Worm (Caenorhabditis elegans) whole organism, L2 larva: Measurements from ENCODE around the gene drh-1.

Experiments used
- C34F6.9 ChIP-seq: fragments of 150-350 bp; optimal IDR thresholded peaks from 2 replicates; lab custom pipeline; 2014; ENCODE audit warnings: missing biosample characterization, missing genetic modification characterization
- F13H6.1 ChIP-seq: sonication (generic microtip); optimal IDR thresholded peaks from 2 replicates; lab custom pipeline; 2016; ENCODE audit warnings: missing genetic modification characterization, missing compliant biosample characterization
- R02D3.7 ChIP-seq: fragments of 150-350 bp; optimal IDR thresholded peaks from 2 replicates; lab custom pipeline; 2014; ENCODE audit warnings: missing biosample characterization, missing genetic modification characterization
- Y55F3AM.14 ChIP-seq: fragments of 200-800 bp; sonication (Bioruptor generic); optimal IDR thresholded peaks from 2 replicates; lab custom pipeline; 2018; ENCODE audit warnings: mild to moderate bottlenecking, missing genetic modification characterization, missing compliant biosample characterization
- ZK546.5 ChIP-seq: sonication (generic microtip); optimal IDR thresholded peaks from 2 replicates; lab custom pipeline; 2017; ENCODE audit warnings: missing biosample characterization, missing genetic modification characterization
- alr-1 ChIP-seq: fragments of 150-350 bp; optimal IDR thresholded peaks from 2 replicates; lab custom pipeline; 2014; ENCODE audit warnings: missing biosample characterization, missing genetic modification characterization
- aly-2 ChIP-seq: fragments of 150-350 bp; optimal IDR thresholded peaks from 2 replicates; lab custom pipeline; 2014; ENCODE audit warnings: missing biosample characterization, missing genetic modification characterization
- ama-1 ChIP-seq: fragments of 150-350 bp; optimal IDR thresholded peaks from 2 replicates; lab custom pipeline; 2018; ENCODE audit warnings: inconsistent platforms
- blmp-1 ChIP-seq: sonication (generic microtip); optimal IDR thresholded peaks from 2 replicates; lab custom pipeline; 2017; ENCODE audit warnings: missing genetic modification characterization, mild to moderate bottlenecking, missing compliant biosample characterization, antibody characterized with exemption, moderate library complexity; ENCODE audit not compliant: insufficient read depth
- ceh-16 ChIP-seq: fragments of 150-350 bp; optimal IDR thresholded peaks from 2 replicates; lab custom pipeline; 2014; ENCODE audit warnings: missing biosample characterization, missing genetic modification characterization
- ceh-82 ChIP-seq: fragments of 150-350 bp; optimal IDR thresholded peaks from 2 replicates; lab custom pipeline; 2014; ENCODE audit warnings: missing biosample characterization, missing genetic modification characterization
- crh-2 ChIP-seq: sonication (generic microtip); optimal IDR thresholded peaks from 2 replicates; lab custom pipeline; 2017; ENCODE audit warnings: missing biosample characterization, missing genetic modification characterization
- dmd-4 ChIP-seq: sonication (generic microtip); optimal IDR thresholded peaks from 2 replicates; lab custom pipeline; 2017; ENCODE audit warnings: missing biosample characterization, missing genetic modification characterization
- egl-27 ChIP-seq: sonication (generic microtip); optimal IDR thresholded peaks from 3 replicates; lab custom pipeline; 2017; ENCODE audit warnings: missing biosample characterization, missing genetic modification reagents, missing genetic modification characterization
- elt-1 ChIP-seq: fragments of 150-350 bp; optimal IDR thresholded peaks from 2 replicates; lab custom pipeline; 2014; ENCODE audit warnings: missing biosample characterization, missing genetic modification characterization
- elt-3 ChIP-seq: sonication (generic microtip); optimal IDR thresholded peaks from 2 replicates; lab custom pipeline; 2017; ENCODE audit warnings: missing biosample characterization, missing genetic modification characterization
- fos-1 ChIP-seq: fragments of 150-350 bp; optimal IDR thresholded peaks from 2 replicates; lab custom pipeline; 2014; ENCODE audit warnings: missing biosample characterization, missing genetic modification characterization
- gmeb-1 ChIP-seq: fragments of 150-350 bp; optimal IDR thresholded peaks from 2 replicates; lab custom pipeline; 2014; ENCODE audit warnings: missing biosample characterization, missing genetic modification characterization
- lin-11 ChIP-seq: fragments of 150-350 bp; sonication (generic microtip); optimal IDR thresholded peaks from 2 replicates; lab custom pipeline; 2014; ENCODE audit warnings: missing biosample characterization, missing genetic modification characterization, inconsistent platforms, mixed read lengths
- lin-13 ChIP-seq: fragments of 150-350 bp; optimal IDR thresholded peaks from 2 replicates; lab custom pipeline; 2014; ENCODE audit warnings: missing biosample characterization, missing genetic modification reagents, missing genetic modification characterization
- lin-39 ChIP-seq: fragments of 150-350 bp; optimal IDR thresholded peaks from 2 replicates; lab custom pipeline; 2014; ENCODE audit warnings: missing biosample characterization, missing genetic modification reagents, missing genetic modification characterization
- lsy-2 ChIP-seq, 2 experiments: fragments of 150-350 bp in 1 of 2; sonication (generic microtip) in 1 of 2; optimal IDR thresholded peaks; 2 replicates each; lab custom pipeline; 2014 to 2017; ENCODE audit warnings: missing biosample characterization in 2 of 2, missing genetic modification characterization in 2 of 2
- mab-5 ChIP-seq: fragments of 150-350 bp; optimal IDR thresholded peaks from 2 replicates; lab custom pipeline; 2014; ENCODE audit warnings: missing biosample characterization, missing genetic modification characterization
- mbf-1 ChIP-seq: sonication (generic microtip); optimal IDR thresholded peaks from 2 replicates; lab custom pipeline; 2017; ENCODE audit warnings: missing biosample characterization, missing genetic modification characterization
- mdl-1 ChIP-seq, 2 experiments: fragments of 150-350 bp in 1 of 2; sonication (generic microtip) in 1 of 2; optimal IDR thresholded peaks; 2 replicates each; lab custom pipeline; 2017; ENCODE audit warnings: missing biosample characterization in 2 of 2, missing genetic modification characterization in 2 of 2
- nhr-10 ChIP-seq: sonication (generic microtip); optimal IDR thresholded peaks from 2 replicates; lab custom pipeline; 2017; ENCODE audit warnings: missing biosample characterization, missing genetic modification characterization
- nhr-11 ChIP-seq: fragments of 150-350 bp; optimal IDR thresholded peaks from 2 replicates; lab custom pipeline; 2014; ENCODE audit warnings: missing biosample characterization, missing genetic modification characterization
- nhr-12 ChIP-seq: fragments of 150-350 bp; optimal IDR thresholded peaks from 2 replicates; lab custom pipeline; 2014; ENCODE audit warnings: missing biosample characterization, missing genetic modification characterization
- nhr-129 ChIP-seq: fragments of 150-350 bp; optimal IDR thresholded peaks from 2 replicates; lab custom pipeline; 2014; ENCODE audit warnings: missing biosample characterization, missing genetic modification characterization
- nhr-21 ChIP-seq: fragments of 150-350 bp; optimal IDR thresholded peaks from 2 replicates; lab custom pipeline; 2014; ENCODE audit warnings: missing biosample characterization, missing genetic modification characterization
- nhr-23 ChIP-seq: fragments of 150-350 bp; optimal IDR thresholded peaks from 2 replicates; lab custom pipeline; 2014; ENCODE audit warnings: missing biosample characterization, missing genetic modification reagents, missing genetic modification characterization
- nhr-237 ChIP-seq: fragments of 150-350 bp; optimal IDR thresholded peaks from 2 replicates; lab custom pipeline; 2014; ENCODE audit warnings: missing biosample characterization, missing genetic modification characterization
- nhr-25 ChIP-seq: fragments of 150-350 bp; sonication (generic microtip); optimal IDR thresholded peaks from 3 replicates; lab custom pipeline; 2014; ENCODE audit warnings: missing biosample characterization, missing genetic modification characterization
- nhr-6 ChIP-seq: fragments of 150-350 bp; optimal IDR thresholded peaks from 2 replicates; lab custom pipeline; 2014; ENCODE audit warnings: missing biosample characterization, missing genetic modification characterization
- nhr-77 ChIP-seq: fragments of 150-350 bp; optimal IDR thresholded peaks from 2 replicates; lab custom pipeline; 2014; ENCODE audit warnings: missing biosample characterization, missing genetic modification characterization
- peb-1 ChIP-seq: fragments of 150-350 bp; optimal IDR thresholded peaks from 2 replicates; lab custom pipeline; 2014; ENCODE audit warnings: missing biosample characterization, missing genetic modification characterization
- sem-4 ChIP-seq: fragments of 150-350 bp; optimal IDR thresholded peaks from 2 replicates; lab custom pipeline; 2014; ENCODE audit warnings: missing biosample characterization, missing genetic modification reagents, missing genetic modification characterization
- skn-1 ChIP-seq: sonication (generic microtip); optimal IDR thresholded peaks from 2 replicates; lab custom pipeline; 2017; ENCODE audit warnings: missing biosample characterization, missing genetic modification characterization
- sma-3 ChIP-seq: sonication (generic microtip); optimal IDR thresholded peaks from 2 replicates; lab custom pipeline; 2016; ENCODE audit warnings: missing genetic modification reagents, missing genetic modification characterization, missing compliant biosample characterization
- sma-9 ChIP-seq, 2 experiments: fragments of 150-350 bp in 1 of 2; sonication (generic microtip) in 1 of 2; optimal IDR thresholded peaks; 2 replicates each; lab custom pipeline; 2014 to 2016; ENCODE audit warnings: missing genetic modification characterization in 2 of 2, mild to moderate bottlenecking in 1 of 2, missing biosample characterization in 1 of 2, missing compliant biosample characterization in 1 of 2, missing genetic modification reagents in 1 of 2, moderate library complexity in 1 of 2
- snpc-4 ChIP-seq: fragments of 150-350 bp; optimal IDR thresholded peaks from 2 replicates; lab custom pipeline; 2014; ENCODE audit warnings: missing biosample characterization, missing genetic modification characterization
- unc-39 ChIP-seq: fragments of 150-350 bp; optimal IDR thresholded peaks from 2 replicates; lab custom pipeline; 2014; ENCODE audit warnings: missing biosample characterization, missing genetic modification characterization
- unc-55 ChIP-seq: fragments of 150-350 bp; sonication (generic microtip); optimal IDR thresholded peaks from 3 replicates; lab custom pipeline; 2014; ENCODE audit warnings: missing biosample characterization, missing genetic modification reagents, missing genetic modification characterization
- unc-62 ChIP-seq: fragments of 150-350 bp; optimal IDR thresholded peaks from 2 replicates; lab custom pipeline; 2014; ENCODE audit warnings: missing biosample characterization, missing genetic modification reagents, missing genetic modification characterization
- zag-1 ChIP-seq: fragments of 150-350 bp; optimal IDR thresholded peaks from 2 replicates; lab custom pipeline; 2014; ENCODE audit warnings: missing biosample characterization, missing genetic modification characterization
- ztf-1 ChIP-seq: fragments of 200-800 bp; sonication (Bioruptor generic); conservative IDR thresholded peaks from 2 replicates; pipeline ENCODE4 v1.3.6; 2022; ENCODE audit warnings: missing genetic modification characterization, missing compliant biosample characterization
- ztf-11 ChIP-seq: sonication (generic microtip); optimal IDR thresholded peaks from 2 replicates; lab custom pipeline; 2017; ENCODE audit warnings: missing biosample characterization, missing genetic modification characterization
- ztf-4 ChIP-seq: fragments of 150-350 bp; optimal IDR thresholded peaks from 2 replicates; lab custom pipeline; 2014; ENCODE audit warnings: missing biosample characterization, missing genetic modification characterization

Gene drh-1

DNA sequence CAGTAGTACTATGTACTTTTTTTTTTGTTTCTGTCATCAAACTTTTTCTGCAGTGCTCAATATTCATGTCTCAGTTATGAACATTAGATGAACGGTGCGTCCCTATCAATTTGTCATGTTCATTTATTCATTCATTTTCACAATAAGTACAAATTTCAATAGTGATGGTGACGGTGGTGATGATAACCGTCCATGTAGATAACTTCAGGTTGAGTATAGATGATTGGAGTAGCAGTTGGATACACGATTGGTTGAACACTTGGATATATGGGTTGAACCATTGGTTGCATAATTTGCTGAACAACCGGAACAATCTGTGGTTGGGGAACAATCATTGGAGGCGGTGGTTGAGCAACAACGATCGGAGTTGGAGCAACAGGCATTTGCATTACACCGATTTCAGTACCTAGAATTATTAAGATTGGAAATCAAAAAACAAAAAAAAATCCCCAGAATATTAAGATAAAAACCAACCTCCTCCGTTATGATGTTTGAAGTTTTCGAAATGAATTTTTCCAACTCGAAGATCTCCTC lies 25.0 kb downstream of the drh-1 start:
- no peak for TF ChIP-seq alr-1 (tag; lab: Kevin White, UChicago)
- no peak for TF ChIP-seq lsy-2 (tag; optimal IDR thresholded peaks at IDR 0.05; lab: Kevin White, UChicago)
- TF ChIP-seq, all 48 proteins: peak for 0

DNA sequence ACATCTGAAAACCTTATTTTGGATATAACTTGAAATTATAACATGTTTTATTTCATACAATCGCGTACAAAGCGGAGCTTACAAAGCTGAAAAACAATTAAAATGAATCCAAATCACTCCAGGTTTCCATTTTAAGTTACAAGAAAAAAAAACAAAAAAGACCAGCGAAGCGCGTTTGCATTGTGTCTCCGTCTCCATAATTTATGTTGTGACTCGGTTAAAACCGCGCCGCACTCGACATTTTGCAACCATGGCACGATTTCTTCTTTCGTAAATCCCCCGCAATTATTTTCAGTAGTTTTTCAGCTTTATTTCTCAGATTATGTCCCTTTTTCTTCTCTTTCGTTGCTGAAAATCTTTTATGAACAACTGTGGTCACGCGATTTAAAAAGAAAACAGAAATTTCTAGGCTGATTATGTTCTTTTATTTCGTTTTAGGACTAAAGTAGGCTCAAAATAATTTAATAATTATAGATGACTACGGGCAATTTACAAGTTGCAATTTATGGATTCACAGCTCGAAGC lies 27.7 kb downstream of the drh-1 start, which contains the start of the genes F38A5.2 and dnj-11:
TSS of gene F38A5.2 (minus strand) at position 4 of the 525 bp plus-strand sequence.
TSS of gene dnj-11 (plus strand) at position 475 of the 525 bp plus-strand sequence.
- TF ChIP-seq C34F6.9 (tag; lab: Kevin White, UChicago) = peak; percentile 93
- peak; percentile 83 for TF ChIP-seq lin-13 (GFP tag; lab: Kevin White, UChicago)
- TF ChIP-seq elt-1 (tag; lab: Kevin White, UChicago) = no peak
- TF ChIP-seq mdl-1 (tag; optimal IDR thresholded peaks at IDR 0.05; lab: Kevin White, UChicago) = no peak
- no peak for TF ChIP-seq nhr-25 (tag; lab: Kevin White, UChicago)
- no peak for TF ChIP-seq nhr-6
- TF ChIP-seq skn-1 (tag; lab: Kevin White, UChicago) = no peak
- no peak for TF ChIP-seq ztf-11 (tag; lab: Kevin White, UChicago)
- TF ChIP-seq dmd-4 (tag; lab: Kevin White, UChicago) = no peak
- no peak for TF ChIP-seq nhr-11 (tag; lab: Kevin White, UChicago)
- peak; percentile 50 for TF ChIP-seq snpc-4 (tag; lab: Kevin White, UChicago)
- TF ChIP-seq nhr-129 = peak; percentile 87
- no peak for TF ChIP-seq ZK546.5 (tag; lab: Kevin White, UChicago)
- peak; percentile 87 for TF ChIP-seq crh-2 (tag; lab: Kevin White, UChicago)
- TF ChIP-seq ztf-4 (tag; lab: Kevin White, UChicago) = peak; percentile 47
- no peak for TF ChIP-seq nhr-10
- no peak for TF ChIP-seq nhr-23
- no peak for TF ChIP-seq nhr-77
- peak; percentile 64 to 90 for TF ChIP-seq lsy-2 (tag; optimal IDR thresholded peaks at IDR 0.05; lab: Kevin White, UChicago)
- peak; percentile 76 for TF ChIP-seq nhr-21 (tag; lab: Kevin White, UChicago)
- TF ChIP-seq unc-55 (GFP tag; lab: Kevin White, UChicago) = peak; percentile 97
- peak; percentile 83 for TF ChIP-seq lin-11 (tag; lab: Kevin White, UChicago)
- peak; percentile 81 for TF ChIP-seq sma-3 (GFP tag; lab: Kevin White, UChicago)
- no peak for TF ChIP-seq Y55F3AM.14
- peak; percentile 16 for TF ChIP-seq blmp-1
- peak; percentile 42 for TF ChIP-seq ama-1 (lab: Kevin White, UChicago)
- no peak for TF ChIP-seq elt-3 (tag; lab: Kevin White, UChicago)
- no peak for TF ChIP-seq aly-2 (tag; lab: Kevin White, UChicago)
- no peak for TF ChIP-seq peb-1
- TF ChIP-seq nhr-237 (tag; lab: Kevin White, UChicago) = no peak
- TF ChIP-seq ztf-1 (GFP tag; lab: Robert Waterston, UW) = no peak
- no peak for TF ChIP-seq mbf-1 (tag; lab: Kevin White, UChicago)
- no peak for TF ChIP-seq alr-1 (tag; lab: Kevin White, UChicago)
- TF ChIP-seq fos-1 (tag; lab: Kevin White, UChicago) = peak; percentile 72
- peak; percentile 88 for TF ChIP-seq sma-9 (GFP tag; optimal IDR thresholded peaks at IDR 0.05; lab: Kevin White, UChicago)
- TF ChIP-seq sma-9 (tag; optimal IDR thresholded peaks at IDR 0.05; lab: Kevin White, UChicago) = no peak
- TF ChIP-seq zag-1 (tag; lab: Kevin White, UChicago) = peak; percentile 37
- no peak for TF ChIP-seq unc-62 (GFP tag; lab: Kevin White, UChicago)
- peak; percentile 77 for TF ChIP-seq gmeb-1 (tag; lab: Kevin White, UChicago)
- peak; percentile 7 for TF ChIP-seq R02D3.7 (tag; lab: Kevin White, UChicago)
- no peak for TF ChIP-seq nhr-12 (tag; lab: Kevin White, UChicago)
- TF ChIP-seq lin-39 (tag; lab: Kevin White, UChicago) = no peak
- TF ChIP-seq ceh-16 (tag; lab: Kevin White, UChicago) = peak; percentile 66
- TF ChIP-seq F13H6.1 = peak; percentile 74
- TF ChIP-seq ceh-82 (tag; lab: Kevin White, UChicago) = no peak
- no peak for TF ChIP-seq unc-39 (tag; lab: Kevin White, UChicago)
- peak; percentile 69 for TF ChIP-seq egl-27 (tag; lab: Kevin White, UChicago)
- peak; percentile 38 for TF ChIP-seq mab-5 (tag; lab: Kevin White, UChicago)
- TF ChIP-seq sem-4 = peak; percentile 50
